Fruit fly (Drosophila melanogaster): ENCODE measurements around the gene CG15599.

Gene CG15599

DNA sequence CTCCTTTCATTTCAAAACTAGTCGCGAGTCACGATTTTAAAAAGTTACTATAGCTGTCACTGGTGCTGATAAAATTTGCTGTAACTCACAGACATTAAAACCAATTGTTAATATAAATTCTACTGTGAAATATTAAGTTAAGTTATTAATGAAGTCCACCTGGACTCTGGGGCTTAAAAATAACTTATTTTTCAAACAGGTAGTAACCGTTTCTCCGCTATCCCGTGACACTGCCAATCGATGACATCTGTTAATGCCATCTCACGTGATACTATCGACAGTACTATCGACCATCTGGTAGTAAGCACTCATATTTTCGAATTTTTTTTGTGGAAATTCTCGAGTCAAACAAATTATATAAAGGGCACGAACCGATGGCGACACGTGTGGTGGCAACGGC, 45.3 kb upstream of the CG15599 start, which contains the start of the genes CG12379 and MagR (continued):
- TF ChIP-seq Gsc (GFP tag; IDR thresholded peaks at IDR 0.05) (no peak), Dfd (GFP tag; optimal IDR thresholded peaks at IDR 0.05) (no peak), Aef1 (GFP tag; IDR thresholded peaks at IDR 0.05) (peak; percentile 39; the same call in 2 of the 3 replicates), gro (GFP tag; optimal IDR thresholded peaks at IDR 0.05) (peak; percentile 68), CG34376 (GFP tag; optimal IDR thresholded peaks at IDR 0.05) (peak; percentile 77), mirr (GFP tag; optimal IDR thresholded peaks at IDR 0.05) (peak; percentile 24), CG12659 (GFP tag; optimal IDR thresholded peaks at IDR 0.05) (peak; percentile 71), Sin3A (optimal IDR thresholded peaks at IDR 0.05) (peak; percentile 58), BEAF-32 (GFP tag; optimal IDR thresholded peaks at IDR 0.05) (peak; percentile 91), Sry-δ (GFP tag; optimal IDR thresholded peaks at IDR 0.05) (peak; percentile 85), trem (tag; optimal IDR thresholded peaks at IDR 0.05) (peak; percentile 54), HLH3B (GFP tag; IDR thresholded peaks at IDR 0.05) (no peak), ato (GFP tag; IDR thresholded peaks at IDR 0.05; ENCODE audit: partially characterized antibody) (0 out of 2 replicates have a peak, but pooled peaks have one; percentile 31), dmrt11E (tag; optimal IDR thresholded peaks at IDR 0.05) (peak; percentile 47), jigr1 (GFP tag; IDR thresholded peaks at IDR 0.05) (no peak), Hr51 (GFP tag; optimal IDR thresholded peaks at IDR 0.05) (peak in 1 of 2 experiments; percentile 57), ssp (GFP tag; IDR thresholded peaks at IDR 0.05) (0 out of 2 replicates have a peak, but pooled peaks have one; percentile 46), CG7786 (GFP tag; optimal IDR thresholded peaks at IDR 0.05) (peak; percentile 56), insv (GFP tag; optimal IDR thresholded peaks at IDR 0.05) (peak in 1 of 2 experiments; percentile 48), org-1 (GFP tag; optimal IDR thresholded peaks at IDR 0.05) (no peak), CG1832 (GFP tag; optimal IDR thresholded peaks at IDR 0.05) (no peak), CG2116 (GFP tag; optimal IDR thresholded peaks at IDR 0.05) (peak; percentile 79), NfI (GFP tag; optimal IDR thresholded peaks at IDR 0.05) (peak; percentile 56), Chrac-16 (GFP tag; optimal IDR thresholded peaks at IDR 0.05) (peak; percentile 57), CG15479 (GFP tag; optimal IDR thresholded peaks at IDR 0.05) (no peak), Myb (GFP tag; optimal IDR thresholded peaks at IDR 0.05) (peak; percentile 75), CG17359 (tag; optimal IDR thresholded peaks at IDR 0.05) (peak; percentile 27), nmo (GFP tag; optimal IDR thresholded peaks at IDR 0.05) (peak; percentile 80), CG2129 (GFP tag; IDR thresholded peaks at IDR 0.05; ENCODE audit: partially characterized antibody) (peak; percentile 48), unc-4 (GFP tag; IDR thresholded peaks at IDR 0.05; ENCODE audit: partially characterized antibody) (peak; percentile 78), CG33557 (GFP tag; optimal IDR thresholded peaks at IDR 0.05) (peak; percentile 64), CG12942 (GFP tag; optimal IDR thresholded peaks at IDR 0.05) (peak; percentile 3), cato (GFP tag; optimal IDR thresholded peaks at IDR 0.05; ENCODE audit: borderline replicate concordance) (no peak), Dek (tag; optimal IDR thresholded peaks at IDR 0.05) (no peak), bbx (GFP tag; IDR thresholded peaks at IDR 0.05; ENCODE audit: partially characterized antibody) (peak; percentile 60), CG10462 (GFP tag; optimal IDR thresholded peaks at IDR 0.05) (no peak), CG17385 (GFP tag; optimal IDR thresholded peaks at IDR 0.05) (peak; percentile 61), Six4 (GFP tag; optimal IDR thresholded peaks at IDR 0.05) (peak; percentile 3), Spps (tag; optimal IDR thresholded peaks at IDR 0.05) (no peak), ewg (GFP tag; optimal IDR thresholded peaks at IDR 0.05) (no peak), Ets65A (GFP tag) (peak; percentile 71), unpg (GFP tag; optimal IDR thresholded peaks at IDR 0.05) (no peak), lbe (GFP tag; optimal IDR thresholded peaks at IDR 0.05) (no peak), D (optimal IDR thresholded peaks at IDR 0.05) (no peak), D (GFP tag; optimal IDR thresholded peaks at IDR 0.05) (no peak), CG12299 (tag; optimal IDR thresholded peaks at IDR 0.05) (peak; percentile 61), CG11695 (GFP tag; IDR thresholded peaks at IDR 0.05) (no peak), al (GFP tag; IDR thresholded peaks at IDR 0.05) (peak; percentile 65), Ptx1 (GFP tag; IDR thresholded peaks at IDR 0.05) (peak; percentile 53), CG9932 (GFP tag; IDR thresholded peaks at IDR 0.05) (peak; percentile 74), ap (GFP tag; IDR thresholded peaks at IDR 0.05) (no peak)

Data from whole organism, embryonic.